Fruit fly (Drosophila melanogaster) whole organism, wandering third instar larva: Measurements from ENCODE around the gene Drice.

Experiments used
- Abd-B ChIP-seq: fragments of >200 bp; optimal IDR thresholded peaks from 2 replicates; lab custom pipeline; 2017; ENCODE audit warnings: missing biosample characterization, missing genetic modification characterization
- CG32264 ChIP-seq: fragments of 200-800 bp; sonication (Bioruptor generic); optimal IDR thresholded peaks from 2 replicates; lab custom pipeline; 2016; ENCODE audit warnings: missing biosample characterization, missing genetic modification characterization
- CG9705 ChIP-seq: fragments of 200-800 bp; sonication (Bioruptor generic); optimal IDR thresholded peaks from 2 replicates; lab custom pipeline; 2018; ENCODE audit warnings: missing biosample characterization, mild to moderate bottlenecking, missing genetic modification characterization
- Dfd ChIP-seq: fragments of >200 bp; optimal IDR thresholded peaks from 2 replicates; lab custom pipeline; 2017; ENCODE audit warnings: missing biosample characterization, missing genetic modification characterization
- Dif ChIP-seq: fragments of 200-275, 200-300 bp; sonication (Bioruptor generic); optimal IDR thresholded peaks from 2 replicates; lab custom pipeline; 2018; ENCODE audit warnings: missing biosample characterization, missing genetic modification characterization; ENCODE audit not compliant: partially characterized antibody
- GATAd ChIP-seq: sonication (Bioruptor generic); optimal IDR thresholded peaks from 2 replicates; lab custom pipeline; 2016; ENCODE audit warnings: missing biosample characterization, missing genetic modification characterization
- HLH106 ChIP-seq: fragments of 200-800 bp; optimal IDR thresholded peaks from 3 replicates; lab custom pipeline; 2019; ENCODE audit warnings: missing biosample characterization, mild to moderate bottlenecking, missing genetic modification characterization, moderate library complexity
- Hnf4 ChIP-seq: fragments of 200-800 bp; sonication (Bioruptor generic); optimal IDR thresholded peaks from 2 replicates; lab custom pipeline; 2016; ENCODE audit warnings: missing biosample characterization, mild to moderate bottlenecking, missing genetic modification characterization
- Hr78 ChIP-seq: fragments of >200 bp; optimal IDR thresholded peaks from 2 replicates; lab custom pipeline; 2017; ENCODE audit warnings: missing biosample characterization, missing genetic modification characterization
- Hr83 ChIP-seq: fragments of 200-300 bp; sonication (Bioruptor generic); optimal IDR thresholded peaks from 2 replicates; lab custom pipeline; 2016; ENCODE audit warnings: missing biosample characterization, mild to moderate bottlenecking, missing genetic modification characterization, moderate library complexity; ENCODE audit not compliant: poor library complexity, severe bottlenecking
- Jra ChIP-seq: sonication (Bioruptor generic); optimal IDR thresholded peaks from 2 replicates; lab custom pipeline; 2016; ENCODE audit warnings: missing biosample characterization, missing genetic modification characterization
- Myc ChIP-seq: fragments of >200 bp; optimal IDR thresholded peaks from 2 replicates; lab custom pipeline; 2017
- OdsH ChIP-seq: fragments of 200-800 bp; sonication (Bioruptor generic); optimal IDR thresholded peaks from 2 replicates; lab custom pipeline; 2016; ENCODE audit warnings: missing biosample characterization, mild to moderate bottlenecking, missing genetic modification characterization
- Rel ChIP-seq, 2 experiments: fragments of 200-800 bp; sonication (Bioruptor generic) in 1 of 2; optimal IDR thresholded peaks; 2 replicates in 1 of 2; 3 replicates in 1 of 2; lab custom pipeline; 2016 to 2019; ENCODE audit warnings: mild to moderate bottlenecking in 2 of 2, missing biosample characterization in 2 of 2, missing genetic modification characterization in 2 of 2, moderate library complexity in 1 of 2
- Sp1 ChIP-seq: fragments of 200-800 bp; sonication (Bioruptor generic); optimal IDR thresholded peaks from 3 replicates; lab custom pipeline; 2019; ENCODE audit warnings: missing biosample characterization, mild to moderate bottlenecking, missing genetic modification characterization, moderate library complexity
- Vsx2 ChIP-seq: fragments of 200-300, 225-300 bp; sonication (Bioruptor generic); optimal IDR thresholded peaks from 2 replicates; lab custom pipeline; 2018; ENCODE audit warnings: missing biosample characterization, missing genetic modification characterization; ENCODE audit not compliant: partially characterized antibody
- br ChIP-seq: fragments of 200-800 bp; sonication (Bioruptor generic); optimal IDR thresholded peaks from 2 replicates; lab custom pipeline; 2016; ENCODE audit warnings: missing biosample characterization, missing genetic modification characterization
- brk ChIP-seq: fragments of 200-800 bp; sonication (Bioruptor generic); optimal IDR thresholded peaks from 2 replicates; lab custom pipeline; 2016; ENCODE audit warnings: missing biosample characterization, mild to moderate bottlenecking, missing genetic modification characterization
- dl ChIP-seq, 2 experiments: fragments of 175-275, 200-275 bp in 1 of 2; fragments of 200-275 bp in 1 of 2; sonication (Bioruptor generic); optimal IDR thresholded peaks; lab custom pipeline; 2018; ENCODE audit warnings: mild to moderate bottlenecking in 2 of 2, missing biosample characterization in 2 of 2, missing genetic modification characterization in 2 of 2, moderate library complexity in 2 of 2; ENCODE audit not compliant: partially characterized antibody in 2 of 2, insufficient read depth in 1 of 2
- dmrt93B ChIP-seq: fragments of 200-800 bp; sonication (Bioruptor generic); optimal IDR thresholded peaks from 2 replicates; lab custom pipeline; 2018; ENCODE audit warnings: missing biosample characterization, mild to moderate bottlenecking, missing genetic modification characterization
- dsf ChIP-seq: sonication (Bioruptor generic); optimal IDR thresholded peaks from 2 replicates; lab custom pipeline; 2016; ENCODE audit warnings: missing biosample characterization, missing genetic modification characterization, borderline replicate concordance
- ey ChIP-seq: fragments of 200-800 bp; sonication (Bioruptor generic); optimal IDR thresholded peaks from 2 replicates; lab custom pipeline; 2016; ENCODE audit warnings: missing biosample characterization, missing genetic modification characterization
- foxo ChIP-seq, 2 experiments: fragments of 200-800 bp; sonication (Bioruptor generic); optimal IDR thresholded peaks; 2 replicates in 1 of 2; 3 replicates in 1 of 2; lab custom pipeline; 2016 to 2017; ENCODE audit warnings: missing biosample characterization in 2 of 2, missing genetic modification characterization in 2 of 2
- fru ChIP-seq: fragments of 200-800 bp; sonication (Bioruptor generic); optimal IDR thresholded peaks from 3 replicates; lab custom pipeline; 2016; ENCODE audit warnings: missing biosample characterization, mild to moderate bottlenecking, missing genetic modification characterization
- h ChIP-seq: fragments of 200-800 bp; sonication (Bioruptor generic); optimal IDR thresholded peaks from 3 replicates; lab custom pipeline; 2016; ENCODE audit warnings: missing biosample characterization, mild to moderate bottlenecking, missing genetic modification characterization
- jim ChIP-seq: fragments of 175-275, 200-325 bp; sonication (Bioruptor generic); optimal IDR thresholded peaks from 2 replicates; lab custom pipeline; 2016; ENCODE audit warnings: missing biosample characterization, mild to moderate bottlenecking, missing genetic modification characterization
- lola ChIP-seq: fragments of >200 bp; optimal IDR thresholded peaks from 2 replicates; lab custom pipeline; 2017; ENCODE audit warnings: missing biosample characterization, missing genetic modification characterization
- pan ChIP-seq: fragments of >200 bp; optimal IDR thresholded peaks from 2 replicates; lab custom pipeline; 2017
- psq ChIP-seq: fragments of 200-800 bp; sonication (Bioruptor generic); optimal IDR thresholded peaks from 3 replicates; lab custom pipeline; 2017; ENCODE audit warnings: missing biosample characterization, mild to moderate bottlenecking, missing genetic modification characterization, moderate library complexity
- rgr ChIP-seq: fragments of 200-800 bp; sonication (Bioruptor generic); optimal IDR thresholded peaks from 3 replicates; lab custom pipeline; 2016; ENCODE audit warnings: missing biosample characterization, mild to moderate bottlenecking, missing genetic modification characterization
- sage ChIP-seq: fragments of 200-800 bp; sonication (Bioruptor generic); optimal IDR thresholded peaks from 2 replicates; lab custom pipeline; 2016; ENCODE audit warnings: missing biosample characterization, mild to moderate bottlenecking, missing genetic modification characterization
- sv ChIP-seq: fragments of 200-800 bp; sonication (Bioruptor generic); optimal IDR thresholded peaks from 3 replicates; lab custom pipeline; 2016; ENCODE audit warnings: missing biosample characterization, missing genetic modification characterization
- tai ChIP-seq: sonication (Bioruptor generic); optimal IDR thresholded peaks from 2 replicates; lab custom pipeline; 2016; ENCODE audit warnings: missing biosample characterization, missing genetic modification characterization
- usp ChIP-seq: fragments of >200 bp; optimal IDR thresholded peaks from 2 replicates; lab custom pipeline; 2017; ENCODE audit warnings: missing biosample characterization, missing genetic modification characterization
- woc ChIP-seq: sonication (Bioruptor generic); optimal IDR thresholded peaks from 2 replicates; lab custom pipeline; 2016; ENCODE audit warnings: missing biosample characterization, mild to moderate bottlenecking, missing genetic modification characterization

Drice gene

DNA sequence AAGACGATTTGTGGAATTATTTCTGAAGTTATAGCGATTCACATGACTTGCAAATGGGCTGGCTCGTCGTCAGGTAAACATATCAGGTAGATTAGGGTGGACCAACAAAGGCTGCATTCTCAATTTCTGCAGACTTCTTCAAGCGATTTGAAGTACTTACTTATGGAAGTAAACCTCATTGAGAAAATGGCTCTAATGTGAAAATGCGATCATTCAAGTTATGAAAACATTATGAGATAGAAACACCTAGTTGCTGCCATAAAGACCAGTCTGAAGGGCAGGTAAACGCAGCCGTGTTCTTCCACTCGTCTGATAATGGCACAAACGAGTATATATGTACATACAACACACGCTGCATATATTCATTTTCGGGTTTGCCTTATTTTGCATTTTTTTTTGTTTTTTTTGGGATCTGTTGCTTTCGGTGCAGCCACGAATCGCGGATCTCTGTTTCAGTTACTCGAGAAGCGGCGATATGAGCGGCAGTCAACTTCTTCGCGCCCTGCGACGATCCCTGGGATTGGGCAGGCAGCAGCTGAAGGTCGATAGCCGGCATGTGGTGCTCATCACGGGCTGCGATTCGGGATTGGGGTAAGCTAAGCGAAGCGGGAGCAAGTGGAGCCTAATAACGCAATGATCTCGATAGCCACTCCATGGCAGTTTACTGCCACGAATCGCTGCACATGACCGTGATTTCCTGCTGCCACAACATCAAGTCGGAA is 5.1 kb upstream of the Drice start, which contains the start of gene sro:
Gene sro (plus strand): TSS at position 437 of the 722 bp plus-strand sequence.
- peak; percentile 9 for TF ChIP-seq woc (GFP tag; lab: Kevin White, UChicago)
- TF ChIP-seq Rel (GFP tag; optimal IDR thresholded peaks at IDR 0.05; lab: Kevin White, UChicago): no peak
- peak; percentile 9 for TF ChIP-seq Rel (tag; optimal IDR thresholded peaks at IDR 0.05; lab: Kevin White, UChicago)
- TF ChIP-seq lola (GFP tag; lab: Kevin White, UChicago): no peak
- TF ChIP-seq h (GFP tag; lab: Kevin White, UChicago): peak; percentile 27
- no peak for TF ChIP-seq GATAd (GFP tag; lab: Kevin White, UChicago)
- peak; percentile 45 for TF ChIP-seq rgr (GFP tag; lab: Kevin White, UChicago)
- peak; percentile 5 for TF ChIP-seq OdsH
- no peak for TF ChIP-seq dsf
- TF ChIP-seq CG9705: no peak
- TF ChIP-seq Hnf4 (GFP tag; lab: Kevin White, UChicago): peak; percentile 31
- no peak for TF ChIP-seq pan (lab: Kevin White, UChicago)
- TF ChIP-seq br (GFP tag; lab: Kevin White, UChicago): no peak
- no peak for TF ChIP-seq Jra (GFP tag; lab: Kevin White, UChicago)
- no peak for TF ChIP-seq jim (GFP tag; lab: Kevin White, UChicago)
- peak in 1 of 2 experiments; percentile 45 for TF ChIP-seq foxo (GFP tag; optimal IDR thresholded peaks at IDR 0.05; lab: Kevin White, UChicago)
- TF ChIP-seq ey (GFP tag; lab: Kevin White, UChicago): peak; percentile 11
- no peak for TF ChIP-seq tai (GFP tag; lab: Kevin White, UChicago)
- TF ChIP-seq psq (GFP tag; lab: Kevin White, UChicago): peak; percentile 10
- peak; percentile 61 for TF ChIP-seq fru (GFP tag; lab: Kevin White, UChicago)
- TF ChIP-seq Hr78: no peak
- TF ChIP-seq sage (GFP tag; lab: Kevin White, UChicago): peak; percentile 7
- no peak for TF ChIP-seq CG32264 (GFP tag; lab: Kevin White, UChicago)
- no peak for TF ChIP-seq Vsx2
- no peak for TF ChIP-seq Dif
- TF ChIP-seq dmrt93B: no peak
- TF ChIP-seq brk: no peak
- TF ChIP-seq HLH106 (tag; lab: Kevin White, UChicago): peak; percentile 10
- no peak for TF ChIP-seq Hr83

DNA sequence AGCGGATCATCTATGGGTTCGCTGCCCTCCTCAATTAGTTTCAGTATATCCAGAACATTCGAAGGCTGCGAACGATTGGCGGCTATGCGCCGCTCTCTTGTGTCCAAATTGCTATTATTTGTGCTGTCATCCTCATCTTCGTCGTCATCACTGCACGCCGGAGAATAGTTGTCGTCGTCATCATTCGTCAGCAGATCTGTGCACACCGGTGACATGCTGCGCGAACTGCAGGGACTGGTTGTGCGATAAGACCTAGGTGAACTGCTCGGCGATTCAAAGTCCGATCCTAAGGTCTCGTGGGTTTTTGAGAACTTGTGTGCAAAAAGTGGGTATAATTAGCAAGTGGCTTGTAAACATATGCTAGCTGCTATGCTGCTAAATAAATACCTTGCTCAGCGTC is 2.3 kb upstream of the Drice start:
- TF ChIP-seq tai (GFP tag; lab: Kevin White, UChicago) (no peak), dl (GFP tag; optimal IDR thresholded peaks at IDR 0.05; lab: Kevin White, UChicago; ENCODE audit: insufficient read depth in 1 of 2, partially characterized antibody in 2 of 2) (no peak), lola (GFP tag; lab: Kevin White, UChicago) (no peak), dsf (no peak), CG9705 (no peak), Abd-B (GFP tag; lab: Kevin White, UChicago) (no peak), rgr (GFP tag; lab: Kevin White, UChicago) (no peak), OdsH (no peak), Hnf4 (GFP tag; lab: Kevin White, UChicago) (no peak), usp (no peak)

DNA sequence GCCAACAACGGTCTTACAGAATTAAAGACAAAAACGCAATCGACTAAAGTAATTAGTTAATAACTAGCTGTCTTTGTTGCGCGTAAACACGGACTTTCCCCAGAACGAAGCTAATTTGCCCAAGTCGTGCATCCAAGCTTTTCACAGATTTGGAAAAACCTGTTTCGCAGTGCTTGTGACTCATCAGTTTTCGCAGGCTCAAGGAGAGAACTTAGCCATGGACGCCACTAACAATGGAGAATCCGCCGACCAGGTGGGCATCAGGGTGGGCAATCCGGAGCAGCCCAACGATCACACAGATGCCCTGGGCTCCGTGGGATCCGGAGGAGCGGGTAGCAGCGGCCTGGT is 197 bp downstream of the Drice start:
- TF ChIP-seq fru (GFP tag; lab: Kevin White, UChicago) (no peak), pan (lab: Kevin White, UChicago) (no peak), lola (GFP tag; lab: Kevin White, UChicago) (no peak), Rel (GFP tag; optimal IDR thresholded peaks at IDR 0.05; lab: Kevin White, UChicago) (no peak), Rel (tag; optimal IDR thresholded peaks at IDR 0.05; lab: Kevin White, UChicago) (peak; percentile 65)

DNA sequence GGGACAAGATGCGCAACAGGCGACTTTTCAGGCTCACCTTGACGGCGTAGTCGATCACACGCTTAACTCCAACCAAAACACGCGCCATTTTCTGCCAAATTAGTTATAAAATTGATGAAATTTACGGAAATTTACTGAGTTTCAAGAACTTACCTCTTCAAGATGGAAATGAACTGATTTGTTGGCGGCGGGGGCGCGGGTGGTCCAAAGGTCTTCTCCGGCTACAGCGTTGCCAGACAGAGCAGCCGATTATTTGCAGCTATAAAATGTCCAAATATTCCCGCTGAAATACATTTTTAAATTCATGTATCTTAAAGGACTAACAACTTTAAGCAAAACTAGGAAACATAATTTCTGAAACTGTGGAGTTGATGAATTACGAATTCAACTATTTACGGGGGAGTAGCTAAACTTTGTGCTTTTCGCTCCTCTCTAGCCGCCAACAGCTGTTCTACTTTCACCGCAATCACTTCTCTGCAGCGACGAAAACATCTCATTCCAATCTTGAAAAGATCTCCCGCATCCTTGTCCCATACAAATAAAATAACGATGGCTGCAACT is 3.4 kb downstream of the Drice start, which contains the start of the genes Etfb and CG7789:
Gene Etfb (minus strand): TSS at position 193 of the 561 bp plus-strand sequence.
Gene CG7789 (plus strand): TSS at position 444 of the 561 bp plus-strand sequence.
- TF ChIP-seq psq (GFP tag; lab: Kevin White, UChicago): peak; percentile 77
- no peak for TF ChIP-seq dl (GFP tag; optimal IDR thresholded peaks at IDR 0.05; lab: Kevin White, UChicago; ENCODE audit: insufficient read depth in 1 of 2, partially characterized antibody in 2 of 2)
- TF ChIP-seq OdsH: peak; percentile 80
- TF ChIP-seq sage (GFP tag; lab: Kevin White, UChicago): no peak
- peak; percentile 64 for TF ChIP-seq CG9705
- TF ChIP-seq HLH106 (tag; lab: Kevin White, UChicago): peak; percentile 84
- no peak for TF ChIP-seq Dfd (GFP tag; lab: Kevin White, UChicago)
- peak; percentile 52 for TF ChIP-seq Hr83
- peak; percentile 80 for TF ChIP-seq fru (GFP tag; lab: Kevin White, UChicago)
- TF ChIP-seq sv (GFP tag; lab: Kevin White, UChicago): peak; percentile 51
- no peak for TF ChIP-seq GATAd (GFP tag; lab: Kevin White, UChicago)
- TF ChIP-seq Rel (GFP tag; optimal IDR thresholded peaks at IDR 0.05; lab: Kevin White, UChicago): no peak
- TF ChIP-seq Rel (tag; optimal IDR thresholded peaks at IDR 0.05; lab: Kevin White, UChicago): peak; percentile 58
- TF ChIP-seq Myc (lab: Kevin White, UChicago): peak; percentile 81
- TF ChIP-seq Hr78: no peak
- TF ChIP-seq Sp1 (GFP tag; lab: Kevin White, UChicago): peak; percentile 83
- peak in 1 of 2 experiments; percentile 91 for TF ChIP-seq foxo (GFP tag; optimal IDR thresholded peaks at IDR 0.05; lab: Kevin White, UChicago)
- no peak for TF ChIP-seq woc (GFP tag; lab: Kevin White, UChicago)
- TF ChIP-seq h (GFP tag; lab: Kevin White, UChicago): peak; percentile 86
- TF ChIP-seq rgr (GFP tag; lab: Kevin White, UChicago): peak; percentile 88
- peak; percentile 84 for TF ChIP-seq ey (GFP tag; lab: Kevin White, UChicago)
